Fruit fly (Drosophila melanogaster): ENCODE data around the gene CG11686.

DNA sequence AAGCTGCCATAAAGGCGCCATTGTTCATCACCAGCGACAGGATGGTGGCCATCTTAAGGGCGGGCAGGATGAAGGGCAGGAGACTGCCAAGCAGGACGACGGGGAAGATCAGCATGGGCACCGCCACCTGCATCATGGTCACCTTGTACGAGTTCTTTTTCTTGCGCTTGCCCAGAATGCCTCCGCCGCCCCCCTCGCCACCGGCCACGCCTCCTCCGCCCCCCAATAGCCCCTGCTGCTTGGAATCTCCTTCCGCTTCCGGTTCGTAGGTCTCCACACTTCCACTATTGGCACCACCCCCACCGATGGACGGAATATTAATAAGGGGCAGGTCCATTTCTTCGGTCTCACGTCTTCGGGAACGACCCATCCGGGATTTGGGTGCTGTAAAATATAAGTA lies 25.0 kb downstream of the CG11686 start:
- TF ChIP-seq EcR (GFP tag; optimal IDR thresholded peaks at IDR 0.05) (no peak), CG8301 (tag; optimal IDR thresholded peaks at IDR 0.05) (no peak), Snoo (tag; optimal IDR thresholded peaks at IDR 0.05) (no peak), CG34367 (tag; optimal IDR thresholded peaks at IDR 0.05) (no peak), CG10348 (GFP tag; IDR thresholded peaks at IDR 0.05) (no peak), CG13204 (GFP tag; optimal IDR thresholded peaks at IDR 0.05) (no peak), rn (GFP tag; IDR thresholded peaks at IDR 0.05) (no peak)

Measured in whole organism, pupa.